Fruit fly (Drosophila melanogaster): Measurements from ENCODE around the gene ema.

DNA sequence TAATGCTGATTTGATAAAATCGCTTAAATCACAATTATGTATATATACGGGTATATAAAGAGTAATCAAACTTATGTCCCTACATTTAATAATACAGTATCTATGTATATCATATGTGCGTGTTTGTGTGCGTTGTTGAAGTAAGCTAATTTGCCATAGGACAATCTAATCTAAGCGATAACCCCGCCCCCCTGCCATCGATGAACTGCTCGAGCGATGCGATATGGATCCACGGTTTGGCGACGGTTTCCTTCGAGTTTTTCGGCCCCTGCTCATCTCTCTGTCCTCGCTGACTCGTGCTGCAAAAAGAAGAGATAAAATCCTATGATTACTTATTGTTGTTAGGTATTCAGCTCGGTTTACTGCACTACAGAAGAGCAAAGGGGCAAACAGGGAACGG is 5.4 kb upstream of the ema start:
- TF ChIP-seq topi (GFP tag; optimal IDR thresholded peaks at IDR 0.05) (no peak), CG6854 (GFP tag; optimal IDR thresholded peaks at IDR 0.05) (no peak), CG11762 (GFP tag; optimal IDR thresholded peaks at IDR 0.05; ENCODE audit: insufficient read depth) (no peak), lz (GFP tag; optimal IDR thresholded peaks at IDR 0.05) (no peak), fkh (GFP tag; optimal IDR thresholded peaks at IDR 0.05) (no peak), CG31627 (GFP tag; optimal IDR thresholded peaks at IDR 0.05) (no peak), cyc (GFP tag; optimal IDR thresholded peaks at IDR 0.05) (no peak), Hr4 (GFP tag; optimal IDR thresholded peaks at IDR 0.05) (no peak), CG34406 (GFP tag; optimal IDR thresholded peaks at IDR 0.05) (no peak), Ets21C (GFP tag; optimal IDR thresholded peaks at IDR 0.05) (no peak), CG4318 (GFP tag; optimal IDR thresholded peaks at IDR 0.05) (no peak), Gug (GFP tag; IDR thresholded peaks at IDR 0.05) (no peak), CG32006 (GFP tag; optimal IDR thresholded peaks at IDR 0.05) (no peak)

Measured in whole organism, prepupa.